Fruit fly (Drosophila melanogaster) whole organism, embryonic: ENCODE results near the gene RpL35A.

Experiments
- CG1024 ChIP-seq: fragments of 200-800 bp; sonication (Bioruptor generic); IDR thresholded peaks from 2 replicates; pipeline ENCODE4 v1.3.6; 2022; ENCODE audit warnings: missing biosample characterization, missing genetic modification characterization
- CG10366 ChIP-seq: fragments of 200-800 bp; sonication (Bioruptor generic); IDR thresholded peaks from 2 replicates; pipeline ENCODE4 v1.3.6; 2022; ENCODE audit warnings: missing biosample characterization, missing genetic modification characterization
- CG10543 ChIP-seq: fragments of 200-800 bp; sonication (Bioruptor generic); optimal IDR thresholded peaks from 3 replicates; lab custom pipeline; 2017; ENCODE audit warnings: missing biosample characterization, mild to moderate bottlenecking, missing genetic modification characterization, moderate library complexity
- CG12155 ChIP-seq: fragments of 200-800 bp; sonication (Bioruptor generic); optimal IDR thresholded peaks from 3 replicates; lab custom pipeline; 2016; ENCODE audit warnings: missing biosample characterization, missing genetic modification characterization
- CG12769 ChIP-seq: fragments of 200-800 bp; sonication (Bioruptor generic); optimal IDR thresholded peaks from 2 replicates; lab custom pipeline; 2019; ENCODE audit warnings: missing biosample characterization, mild to moderate bottlenecking, missing genetic modification characterization, moderate library complexity
- CG13287 ChIP-seq: fragments of 200-800 bp; sonication (Bioruptor generic); IDR thresholded peaks from 2 replicates; pipeline ENCODE4 v1.3.6; 2022; ENCODE audit warnings: missing biosample characterization, missing genetic modification characterization; ENCODE audit not compliant: partially characterized antibody
- CG14667 ChIP-seq: fragments of 200-800 bp; sonication (Bioruptor generic); IDR thresholded peaks from 2 replicates; pipeline ENCODE4 v1.3.6; 2022; ENCODE audit warnings: missing biosample characterization, missing genetic modification characterization
- CG15073 ChIP-seq: fragments of 200-800 bp; sonication (Bioruptor generic); optimal IDR thresholded peaks from 2 replicates; lab custom pipeline; 2016; ENCODE audit warnings: missing biosample characterization, missing genetic modification characterization
- CG1529 ChIP-seq: fragments of 200-800 bp; sonication (Bioruptor generic); optimal IDR thresholded peaks from 3 replicates; lab custom pipeline; 2018; ENCODE audit warnings: missing biosample characterization, missing genetic modification characterization
- CG1603 ChIP-seq: fragments of 200-800 bp; sonication (Bioruptor generic); optimal IDR thresholded peaks from 2 replicates; lab custom pipeline; 2019; ENCODE audit warnings: missing biosample characterization, mild to moderate bottlenecking, missing genetic modification characterization, moderate library complexity
- CG16813 ChIP-seq: fragments of 200-800 bp; sonication (Bioruptor generic); IDR thresholded peaks from 3 replicates; pipeline ENCODE4 v1.3.6; 2022; ENCODE audit warnings: missing biosample characterization, missing genetic modification characterization; ENCODE audit not compliant: partially characterized antibody
- CG17385 ChIP-seq: fragments of 200-800 bp; sonication (Bioruptor generic); optimal IDR thresholded peaks from 3 replicates; lab custom pipeline; 2018; ENCODE audit warnings: missing biosample characterization, mild to moderate bottlenecking, missing genetic modification characterization
- CG3995 ChIP-seq: fragments of 200-800 bp; sonication (Bioruptor generic); optimal IDR thresholded peaks from 3 replicates; lab custom pipeline; 2016; ENCODE audit warnings: missing biosample characterization, missing genetic modification characterization
- CG42726 ChIP-seq: fragments of 200-800 bp; sonication (Bioruptor generic); IDR thresholded peaks from 2 replicates; pipeline ENCODE4 v1.3.6; 2022; ENCODE audit warnings: missing biosample characterization, missing genetic modification characterization; ENCODE audit not compliant: partially characterized antibody
- CG4854 ChIP-seq: fragments of 200-800 bp; sonication (Bioruptor generic); optimal IDR thresholded peaks from 2 replicates; lab custom pipeline; 2016; ENCODE audit warnings: missing biosample characterization, missing genetic modification characterization, inconsistent platforms
- CG5245 ChIP-seq: fragments of 200-800 bp; sonication (Bioruptor generic); optimal IDR thresholded peaks from 3 replicates; lab custom pipeline; 2016; ENCODE audit warnings: missing biosample characterization, missing genetic modification characterization
- CG7357 ChIP-seq: fragments of 200-800 bp; sonication (Bioruptor generic); IDR thresholded peaks from 3 replicates; pipeline ENCODE4 v1.3.6; 2022; ENCODE audit warnings: missing biosample characterization, missing genetic modification characterization
- CG7556 ChIP-seq: fragments of 200-800 bp; sonication (Bioruptor generic); optimal IDR thresholded peaks from 2 replicates; lab custom pipeline; 2017; ENCODE audit warnings: missing biosample characterization, mild to moderate bottlenecking, missing genetic modification characterization
- CG8089 ChIP-seq: fragments of 200-800 bp; sonication (Bioruptor generic); optimal IDR thresholded peaks from 3 replicates; lab custom pipeline; 2016; ENCODE audit warnings: missing biosample characterization, missing genetic modification characterization
- CG9437 ChIP-seq: fragments of 200-800 bp; sonication (Bioruptor generic); optimal IDR thresholded peaks from 2 replicates; lab custom pipeline; 2018; ENCODE audit warnings: missing biosample characterization, mild to moderate bottlenecking, missing genetic modification characterization
- CHES-1-like ChIP-seq: fragments of 200-800 bp; sonication (Bioruptor generic); optimal IDR thresholded peaks from 2 replicates; lab custom pipeline; 2016; ENCODE audit warnings: missing biosample characterization, missing genetic modification characterization
- Camta ChIP-seq: fragments of 200-800 bp; sonication (Bioruptor generic); optimal IDR thresholded peaks from 2 replicates; lab custom pipeline; 2016; ENCODE audit warnings: missing biosample characterization, missing genetic modification characterization
- D19B ChIP-seq: fragments of 200-800 bp; sonication (Bioruptor generic); optimal IDR thresholded peaks from 2 replicates; lab custom pipeline; 2017; ENCODE audit warnings: missing biosample characterization, mild to moderate bottlenecking, missing genetic modification characterization
- Deaf1 ChIP-seq: fragments of 200-800 bp; optimal IDR thresholded peaks from 3 replicates; lab custom pipeline; 2019; ENCODE audit warnings: missing biosample characterization, mild to moderate bottlenecking, missing genetic modification characterization, moderate library complexity
- Dref ChIP-seq: fragments of 200-800 bp; sonication (Bioruptor generic); IDR thresholded peaks from 2 replicates; pipeline ENCODE4 v1.3.6; 2022; ENCODE audit warnings: missing biosample characterization, missing genetic modification characterization
- HLH3B ChIP-seq: fragments of 200-800 bp; sonication (Bioruptor generic); IDR thresholded peaks from 2 replicates; pipeline ENCODE4 v1.3.6; 2022; ENCODE audit warnings: missing biosample characterization, missing genetic modification characterization
- HLH54F ChIP-seq: fragments of 200-800 bp; sonication (Bioruptor generic); optimal IDR thresholded peaks from 3 replicates; lab custom pipeline; 2016; ENCODE audit warnings: missing biosample characterization, missing genetic modification characterization
- HmgZ ChIP-seq: fragments of 200-800 bp; sonication (Bioruptor generic); optimal IDR thresholded peaks from 2 replicates; lab custom pipeline; 2018; ENCODE audit warnings: missing biosample characterization, mild to moderate bottlenecking, missing genetic modification characterization
- MESR4 ChIP-seq: fragments of 200-800 bp; sonication (Bioruptor generic); optimal IDR thresholded peaks from 2 replicates; lab custom pipeline; 2018; ENCODE audit warnings: missing biosample characterization, mild to moderate bottlenecking, missing genetic modification characterization, moderate library complexity
- Nf-YB ChIP-seq: fragments of 200-800 bp; sonication (Bioruptor generic); optimal IDR thresholded peaks from 3 replicates; lab custom pipeline; 2019; ENCODE audit warnings: missing biosample characterization, mild to moderate bottlenecking, missing genetic modification characterization, moderate library complexity
- Ptx1 ChIP-seq: fragments of 200-800 bp; sonication (Bioruptor generic); IDR thresholded peaks from 2 replicates; pipeline ENCODE4 v1.3.6; 2022; ENCODE audit warnings: missing biosample characterization, missing genetic modification characterization
- Rfx ChIP-seq: fragments of 200-800 bp; sonication (Bioruptor generic); IDR thresholded peaks from 2 replicates; pipeline ENCODE4 v1.3.6; 2022; ENCODE audit warnings: missing biosample characterization, missing genetic modification characterization
- Rx ChIP-seq: fragments of 200-800 bp; sonication (Bioruptor generic); IDR thresholded peaks from 2 replicates; pipeline ENCODE4 v1.3.6; 2022; ENCODE audit warnings: missing biosample characterization, missing genetic modification characterization
- Xbp1 ChIP-seq: fragments of 200-800 bp; sonication (Bioruptor generic); optimal IDR thresholded peaks from 3 replicates; lab custom pipeline; 2016; ENCODE audit warnings: missing biosample characterization, mild to moderate bottlenecking, missing genetic modification characterization
- YL-1 ChIP-seq: fragments of 200-800 bp; sonication (Bioruptor generic); optimal IDR thresholded peaks from 3 replicates; lab custom pipeline; 2017; ENCODE audit warnings: missing biosample characterization, mild to moderate bottlenecking, missing genetic modification characterization
- abd-A ChIP-seq: fragments of 200-800 bp; sonication (Bioruptor generic); optimal IDR thresholded peaks from 3 replicates; lab custom pipeline; 2019; ENCODE audit warnings: missing biosample characterization, mild to moderate bottlenecking, missing genetic modification characterization, moderate library complexity
- aop ChIP-seq: fragments of 200-800 bp; sonication (Bioruptor generic); IDR thresholded peaks from 2 replicates; pipeline ENCODE4 v1.3.6; 2022; ENCODE audit warnings: missing biosample characterization, missing genetic modification characterization
- ase ChIP-seq: fragments of 200-800 bp; sonication (Bioruptor generic); IDR thresholded peaks from 3 replicates; pipeline ENCODE4 v1.3.6; 2022; ENCODE audit warnings: missing biosample characterization, missing genetic modification characterization
- ato ChIP-seq: fragments of 200-800 bp; sonication (Bioruptor generic); IDR thresholded peaks from 2 replicates; pipeline ENCODE4 v1.3.6; 2022; ENCODE audit warnings: missing biosample characterization, missing genetic modification characterization; ENCODE audit not compliant: partially characterized antibody
- bcd ChIP-seq: fragments of 200-800 bp; sonication (Bioruptor generic); optimal IDR thresholded peaks from 2 replicates; lab custom pipeline; 2017; ENCODE audit warnings: missing biosample characterization, mild to moderate bottlenecking, missing genetic modification characterization
- bsh ChIP-seq, 2 experiments: fragments of 200-800 bp; sonication (Bioruptor generic); optimal IDR thresholded peaks; 2 replicates each; lab custom pipeline; 2017 to 2018; ENCODE audit warnings: mild to moderate bottlenecking in 2 of 2, missing biosample characterization in 2 of 2, missing genetic modification characterization in 2 of 2, moderate library complexity in 1 of 2
- cato ChIP-seq: fragments of 200-800 bp; sonication (Bioruptor generic); optimal IDR thresholded peaks from 2 replicates; lab custom pipeline; 2016; ENCODE audit warnings: missing biosample characterization, missing genetic modification characterization, borderline replicate concordance
- da ChIP-seq: fragments of 200-800 bp; sonication (Bioruptor generic); optimal IDR thresholded peaks from 2 replicates; lab custom pipeline; 2016; ENCODE audit warnings: missing biosample characterization, missing genetic modification characterization
- dmrt11E ChIP-seq: fragments of 200-800 bp; sonication (Bioruptor generic); optimal IDR thresholded peaks from 3 replicates; lab custom pipeline; 2018; ENCODE audit warnings: missing biosample characterization, mild to moderate bottlenecking, missing genetic modification characterization, moderate library complexity
- gce ChIP-seq: fragments of 200-800 bp; sonication (Bioruptor generic); IDR thresholded peaks from 3 replicates; pipeline ENCODE4 v1.3.6; 2022; ENCODE audit warnings: missing biosample characterization, missing genetic modification characterization
- oc ChIP-seq: fragments of 200-800 bp; sonication (Bioruptor generic); optimal IDR thresholded peaks from 2 replicates; lab custom pipeline; 2018; ENCODE audit warnings: missing biosample characterization, mild to moderate bottlenecking, missing genetic modification characterization, moderate library complexity
- pnt ChIP-seq: fragments of 200-800 bp; sonication (Bioruptor generic); optimal IDR thresholded peaks from 3 replicates; lab custom pipeline; 2016; ENCODE audit warnings: missing biosample characterization, missing genetic modification characterization
- row ChIP-seq: fragments of 200-800 bp; sonication (Bioruptor generic); IDR thresholded peaks from 3 replicates; pipeline ENCODE4 v1.3.6; 2022; ENCODE audit warnings: missing biosample characterization, missing genetic modification characterization
- ttk ChIP-seq: fragments of 200-800 bp; sonication (Bioruptor generic); IDR thresholded peaks from 2 replicates; pipeline ENCODE4 v2.1.2; 2022; ENCODE audit warnings: missing biosample characterization, missing genetic modification characterization
- vnd ChIP-seq: fragments of 200-800 bp; sonication (Bioruptor generic); IDR thresholded peaks from 3 replicates; pipeline ENCODE4 v1.3.6; 2022; ENCODE audit warnings: missing biosample characterization, missing genetic modification characterization; ENCODE audit not compliant: partially characterized antibody
- zen ChIP-seq: fragments of 200-800 bp; sonication (Bioruptor generic); optimal IDR thresholded peaks from 3 replicates; lab custom pipeline; 2018; ENCODE audit warnings: missing biosample characterization, mild to moderate bottlenecking, missing genetic modification characterization, moderate library complexity

The RpL35A gene

dm6 chr3R:5467619-5468018, 718 bp upstream of the RpL35A start, which contains the start of gene POLDIP2 (continued):
- TF ChIP-seq YL-1 (GFP tag; lab: Kevin White, UChicago) (no peak), row (GFP tag; lab: Robert Waterston, UW) (peak; percentile 5; the same call in 1 of the 3 replicates), dmrt11E (no peak), Deaf1 (no peak), oc (tag; lab: Kevin White, UChicago) (no peak), Rx (no peak), bcd (no peak), CG42726 (GFP tag; lab: Robert Waterston, UW) (no peak), HLH3B (GFP tag; lab: Robert Waterston, UW) (no peak), CG14667 (GFP tag; lab: Robert Waterston, UW) (no peak), CHES-1-like (GFP tag; lab: Kevin White, UChicago) (no peak), CG7357 (GFP tag; lab: Robert Waterston, UW) (no peak), Xbp1 (peak; percentile 38), CG1529 (GFP tag; lab: Kevin White, UChicago) (no peak), ttk (no peak), CG8089 (no peak), Ptx1 (GFP tag; lab: Robert Waterston, UW) (no peak), cato (GFP tag; lab: Kevin White, UChicago) (no peak), aop (GFP tag; lab: Robert Waterston, UW) (no peak), CG13287 (GFP tag; lab: Robert Waterston, UW) (no peak; the same call in 1 of the 2 replicates), CG10543 (no peak), CG3995 (GFP tag; lab: Kevin White, UChicago) (no peak), ato (GFP tag; lab: Robert Waterston, UW) (peak; percentile 21; the same call in 1 of the 2 replicates), Nf-YB (GFP tag; lab: Kevin White, UChicago) (no peak), vnd (GFP tag; lab: Robert Waterston, UW) (no peak), CG12155 (GFP tag; lab: Kevin White, UChicago) (no peak), Camta (GFP tag; lab: Kevin White, UChicago) (no peak), zen (tag; lab: Kevin White, UChicago) (no peak), HmgZ (tag; lab: Kevin White, UChicago) (no peak), D19B (no peak), bsh (GFP tag; optimal IDR thresholded peaks at IDR 0.05; lab: Kevin White, UChicago) (no peak), CG10366 (no peak), da (no peak), abd-A (tag; lab: Kevin White, UChicago) (no peak), CG1024 (no peak), CG5245 (GFP tag; lab: Kevin White, UChicago) (no peak), MESR4 (peak; percentile 80), CG1603 (no peak), Dref (GFP tag; lab: Robert Waterston, UW) (peak; percentile 64), CG17385 (GFP tag; lab: Kevin White, UChicago) (no peak), CG4854 (GFP tag; lab: Kevin White, UChicago) (no peak), Rfx (0 out of 2 replicates have a peak, but pooled peaks have one; percentile 26), pnt (GFP tag; lab: Kevin White, UChicago) (no peak), CG16813 (no peak), ase (GFP tag; lab: Robert Waterston, UW) (no peak), CG12769 (tag; lab: Kevin White, UChicago) (no peak), HLH54F (GFP tag; lab: Kevin White, UChicago) (no peak), CG15073 (GFP tag; lab: Kevin White, UChicago) (no peak), CG9437 (GFP tag; lab: Kevin White, UChicago) (no peak), CG7556 (no peak), gce (GFP tag; lab: Robert Waterston, UW) (no peak)
